Fruit fly (Drosophila melanogaster) whole organism, embryonic: ENCODE measurements around the gene CG13893.

Source experiments
- CG10431 ChIP-seq: fragments of 200-800 bp; sonication (Bioruptor generic); optimal IDR thresholded peaks from 3 replicates; lab custom pipeline; 2018; ENCODE audit warnings: missing biosample characterization, mild to moderate bottlenecking, missing genetic modification characterization
- CG11398 ChIP-seq: fragments of 200-800 bp; sonication (Bioruptor generic); optimal IDR thresholded peaks from 2 replicates; lab custom pipeline; 2016; ENCODE audit warnings: missing biosample characterization, missing genetic modification characterization
- CG12071 ChIP-seq: fragments of 200-800 bp; sonication (Bioruptor generic); optimal IDR thresholded peaks from 3 replicates; lab custom pipeline; 2018; ENCODE audit warnings: missing biosample characterization, mild to moderate bottlenecking, missing genetic modification characterization
- CG12769 ChIP-seq: fragments of 200-800 bp; sonication (Bioruptor generic); optimal IDR thresholded peaks from 2 replicates; lab custom pipeline; 2019; ENCODE audit warnings: missing biosample characterization, mild to moderate bottlenecking, missing genetic modification characterization, moderate library complexity
- CG14710 ChIP-seq: fragments of 200-800 bp; sonication (Bioruptor generic); optimal IDR thresholded peaks from 3 replicates; lab custom pipeline; 2019; ENCODE audit warnings: missing biosample characterization, mild to moderate bottlenecking, missing genetic modification characterization, moderate library complexity
- CG1792 ChIP-seq: fragments of 200-800 bp; sonication (Bioruptor generic); optimal IDR thresholded peaks from 2 replicates; lab custom pipeline; 2016; ENCODE audit warnings: missing biosample characterization, missing genetic modification characterization
- CG2116 ChIP-seq: fragments of 200-800 bp; sonication (Bioruptor generic); optimal IDR thresholded peaks from 3 replicates; lab custom pipeline; 2018; ENCODE audit warnings: missing biosample characterization, mild to moderate bottlenecking, missing genetic modification characterization
- CG32532 ChIP-seq: fragments of 200-800 bp; sonication (Bioruptor generic); IDR thresholded peaks from 2 replicates; pipeline ENCODE4 v1.3.6; 2022; ENCODE audit warnings: missing biosample characterization, missing genetic modification characterization
- CG4707 ChIP-seq: fragments of 200-800 bp; sonication (Bioruptor generic); optimal IDR thresholded peaks from 2 replicates; lab custom pipeline; 2018; ENCODE audit warnings: missing biosample characterization, mild to moderate bottlenecking, missing genetic modification characterization, moderate library complexity
- CG6791 ChIP-seq: fragments of 200-800 bp; sonication (Bioruptor generic); IDR thresholded peaks from 3 replicates; pipeline ENCODE4 v1.3.6; 2022; ENCODE audit warnings: missing biosample characterization, missing genetic modification characterization; ENCODE audit not compliant: partially characterized antibody
- CG6854 ChIP-seq: fragments of 200-800 bp; sonication (Bioruptor generic); optimal IDR thresholded peaks from 3 replicates; lab custom pipeline; 2017; ENCODE audit warnings: missing biosample characterization, mild to moderate bottlenecking, missing genetic modification characterization
- CG8089 ChIP-seq: fragments of 200-800 bp; sonication (Bioruptor generic); optimal IDR thresholded peaks from 3 replicates; lab custom pipeline; 2016; ENCODE audit warnings: missing biosample characterization, missing genetic modification characterization
- CG9817 ChIP-seq: fragments of 200-800 bp; sonication (Bioruptor generic); optimal IDR thresholded peaks from 2 replicates; lab custom pipeline; 2018; ENCODE audit warnings: missing biosample characterization, mild to moderate bottlenecking, missing genetic modification characterization, moderate library complexity
- CG9876 ChIP-seq: fragments of 200-800 bp; sonication (Bioruptor generic); optimal IDR thresholded peaks from 2 replicates; lab custom pipeline; 2016; ENCODE audit warnings: missing biosample characterization, missing genetic modification characterization
- Chrac-16 ChIP-seq: fragments of 200-800 bp; sonication (Bioruptor generic); optimal IDR thresholded peaks from 3 replicates; lab custom pipeline; 2016; ENCODE audit warnings: missing biosample characterization, missing genetic modification characterization
- CoRest ChIP-seq: fragments of 200-800 bp; sonication (Bioruptor generic); optimal IDR thresholded peaks from 3 replicates; lab custom pipeline; 2018; ENCODE audit warnings: missing biosample characterization, mild to moderate bottlenecking, missing genetic modification characterization, moderate library complexity
- D19A ChIP-seq: fragments of 200-800 bp; optimal IDR thresholded peaks from 3 replicates; lab custom pipeline; 2019; ENCODE audit warnings: missing biosample characterization, mild to moderate bottlenecking, missing genetic modification characterization, moderate library complexity
- Dfd ChIP-seq, 2 experiments: fragments of >200 bp; optimal IDR thresholded peaks; 2 replicates each; lab custom pipeline; 2017; ENCODE audit warnings: missing biosample characterization in 2 of 2, missing genetic modification characterization in 2 of 2
- Doc3 ChIP-seq: fragments of 200-800 bp; sonication (Bioruptor generic); IDR thresholded peaks from 3 replicates; pipeline ENCODE4 v1.3.6; 2022; ENCODE audit warnings: missing biosample characterization, missing genetic modification characterization; ENCODE audit not compliant: partially characterized antibody
- Ets97D ChIP-seq: fragments of 200-800 bp; sonication (Bioruptor generic); optimal IDR thresholded peaks from 3 replicates; lab custom pipeline; 2016; ENCODE audit warnings: missing biosample characterization, missing genetic modification characterization
- HmgD ChIP-seq: fragments of 200-800 bp; sonication (Bioruptor generic); optimal IDR thresholded peaks from 3 replicates; lab custom pipeline; 2016; ENCODE audit warnings: missing biosample characterization, missing genetic modification characterization
- Hr39 ChIP-seq: fragments of >200 bp; optimal IDR thresholded peaks from 2 replicates; lab custom pipeline; 2017
- Lpt ChIP-seq: fragments of >200 bp; optimal IDR thresholded peaks from 2 replicates; lab custom pipeline; 2018; ENCODE audit warnings: missing biosample characterization, missing genetic modification characterization
- Med ChIP-seq: fragments of 200-800 bp; sonication (Bioruptor generic); peaks from one replicate; lab custom pipeline; 2016; ENCODE audit warnings: missing biosample characterization, missing genetic modification characterization, mild to moderate bottlenecking, inconsistent platforms, moderate library complexity
- Mrtf ChIP-seq: fragments of 200-800 bp; sonication (Bioruptor generic); IDR thresholded peaks from 3 replicates; pipeline ENCODE4 v1.3.6; 2022; ENCODE audit warnings: missing biosample characterization, missing genetic modification characterization
- Rx ChIP-seq: fragments of 200-800 bp; sonication (Bioruptor generic); IDR thresholded peaks from 2 replicates; pipeline ENCODE4 v1.3.6; 2022; ENCODE audit warnings: missing biosample characterization, missing genetic modification characterization
- Vsx1 ChIP-seq: fragments of 200-800 bp; sonication (Bioruptor generic); optimal IDR thresholded peaks from 2 replicates; lab custom pipeline; 2017; ENCODE audit warnings: missing biosample characterization, mild to moderate bottlenecking, missing genetic modification characterization, missing genetic modification reagents
- al ChIP-seq: fragments of 200-800 bp; sonication (Bioruptor generic); IDR thresholded peaks from 2 replicates; pipeline ENCODE4 v1.3.6; 2022; ENCODE audit warnings: missing biosample characterization, missing genetic modification characterization
- ap ChIP-seq: fragments of 200-800 bp; sonication (Bioruptor generic); IDR thresholded peaks from 2 replicates; pipeline ENCODE4 v1.3.6; 2022; ENCODE audit warnings: missing biosample characterization, missing genetic modification characterization
- az2 ChIP-seq: fragments of 200-800 bp; sonication (Bioruptor generic); optimal IDR thresholded peaks from 3 replicates; lab custom pipeline; 2016; ENCODE audit warnings: missing biosample characterization, missing genetic modification characterization
- btn ChIP-seq: fragments of 200-800 bp; sonication (Bioruptor generic); optimal IDR thresholded peaks from 2 replicates; lab custom pipeline; 2016; ENCODE audit warnings: missing biosample characterization, missing genetic modification characterization
- cad ChIP-seq: fragments of >200 bp; optimal IDR thresholded peaks from 2 replicates; lab custom pipeline; 2017; ENCODE audit warnings: missing biosample characterization, missing genetic modification characterization
- corto ChIP-seq: fragments of 200-800 bp; sonication (Bioruptor generic); optimal IDR thresholded peaks from 2 replicates; lab custom pipeline; 2016; ENCODE audit warnings: missing biosample characterization, mild to moderate bottlenecking, missing genetic modification characterization, moderate library complexity
- dati ChIP-seq: fragments of 200-800 bp; sonication (Bioruptor generic); IDR thresholded peaks from 2 replicates; pipeline ENCODE4 v1.3.6; 2022; ENCODE audit warnings: missing biosample characterization, missing genetic modification characterization
- disco-r ChIP-seq: fragments of 200-800 bp; sonication (Bioruptor generic); optimal IDR thresholded peaks from 2 replicates; lab custom pipeline; 2016; ENCODE audit warnings: missing biosample characterization, missing genetic modification characterization
- dmrt11E ChIP-seq: fragments of 200-800 bp; sonication (Bioruptor generic); optimal IDR thresholded peaks from 3 replicates; lab custom pipeline; 2018; ENCODE audit warnings: missing biosample characterization, mild to moderate bottlenecking, missing genetic modification characterization, moderate library complexity
- hkb ChIP-seq, 2 experiments: fragments of 200-800 bp in 1 of 2; fragments of >200 bp in 1 of 2; sonication (Bioruptor generic) in 1 of 2; IDR thresholded peaks in 1 of 2; optimal IDR thresholded peaks in 1 of 2; 2 replicates each; pipeline versions ENCODE4 v1.3.6 to Lab custom; 2017 to 2022; ENCODE audit warnings: missing biosample characterization in 1 of 2, missing genetic modification characterization in 1 of 2
- jing ChIP-seq: fragments of 200-800 bp; sonication (Bioruptor generic); optimal IDR thresholded peaks from 2 replicates; lab custom pipeline; 2018; ENCODE audit warnings: missing biosample characterization, mild to moderate bottlenecking, missing genetic modification characterization
- kni ChIP-seq: fragments of 200-800 bp; sonication (Bioruptor generic); optimal IDR thresholded peaks from 3 replicates; lab custom pipeline; 2017; ENCODE audit warnings: mild to moderate bottlenecking, missing biosample characterization, missing genetic modification reagents, missing genetic modification characterization
- knrl ChIP-seq: fragments of 200-800 bp; sonication (Bioruptor generic); IDR thresholded peaks from 3 replicates; pipeline ENCODE4 v1.3.6; 2022; ENCODE audit warnings: missing biosample characterization, missing genetic modification characterization; ENCODE audit not compliant: partially characterized antibody
- nerfin-2 ChIP-seq: fragments of 200-800 bp; sonication (Bioruptor generic); IDR thresholded peaks from 2 replicates; pipeline ENCODE4 v1.3.6; 2022; ENCODE audit warnings: missing biosample characterization, missing genetic modification characterization; ENCODE audit not compliant: partially characterized antibody
- psq ChIP-seq: fragments of 200-800 bp; sonication (Bioruptor generic); optimal IDR thresholded peaks from 2 replicates; lab custom pipeline; 2017; ENCODE audit warnings: missing biosample characterization, missing genetic modification characterization
- repo ChIP-seq: fragments of 200-800 bp; sonication (Bioruptor generic); optimal IDR thresholded peaks from 2 replicates; lab custom pipeline; 2016; ENCODE audit warnings: missing biosample characterization, missing genetic modification characterization
- scrt ChIP-seq: fragments of 200-800 bp; sonication (Bioruptor generic); optimal IDR thresholded peaks from 2 replicates; lab custom pipeline; 2018; ENCODE audit warnings: missing biosample characterization, mild to moderate bottlenecking, missing genetic modification characterization, moderate library complexity
- sens ChIP-seq: fragments of 200-800 bp; sonication (Bioruptor generic); peaks from one replicate; lab custom pipeline; 2016; ENCODE audit warnings: missing biosample characterization, missing genetic modification characterization
- sisA ChIP-seq: fragments of 200-800 bp; sonication (Bioruptor generic); IDR thresholded peaks from 2 replicates; pipeline ENCODE4 v1.3.6; 2022; ENCODE audit warnings: missing biosample characterization, missing genetic modification characterization
- sr ChIP-seq: fragments of 200-800 bp; sonication (Bioruptor generic); IDR thresholded peaks from 3 replicates; pipeline ENCODE4 v1.3.6; 2022; ENCODE audit warnings: missing biosample characterization, missing genetic modification characterization
- vnd ChIP-seq: fragments of 200-800 bp; sonication (Bioruptor generic); IDR thresholded peaks from 3 replicates; pipeline ENCODE4 v1.3.6; 2022; ENCODE audit warnings: missing biosample characterization, missing genetic modification characterization; ENCODE audit not compliant: partially characterized antibody

CG13893 gene

dm6 chr3L:613578-614300, 9.9 kb upstream of the CG13893 start (continued):
- TF ChIP-seq corto (GFP tag; lab: Kevin White, UChicago): no peak
- no peak for TF ChIP-seq dati (GFP tag; lab: Robert Waterston, UW)
- no peak for TF ChIP-seq knrl (GFP tag; lab: Robert Waterston, UW)
- TF ChIP-seq vnd (GFP tag; lab: Robert Waterston, UW): no peak
- peak; percentile 61 for TF ChIP-seq D19A
- no peak for TF ChIP-seq al (GFP tag; lab: Robert Waterston, UW)
- no peak for TF ChIP-seq CG4707 (GFP tag; lab: Kevin White, UChicago)
- peak; percentile 39; the same call in 1 of the 2 replicates for TF ChIP-seq sisA
- no peak for TF ChIP-seq CG1792
- no peak for TF ChIP-seq Lpt (GFP tag; lab: Kevin White, UChicago)
- peak; percentile 32 for TF ChIP-seq CG11398
- 0 out of 2 replicates have a peak, but pooled peaks have one; percentile 15 for TF ChIP-seq Rx (GFP tag; lab: Robert Waterston, UW)
- no peak for TF ChIP-seq hkb (optimal IDR thresholded peaks at IDR 0.05; lab: Kevin White, UChicago)
- peak; percentile 54 for TF ChIP-seq hkb (GFP tag; IDR thresholded peaks at IDR 0.05; lab: Robert Waterston, UW)
- TF ChIP-seq CoRest (tag; lab: Kevin White, UChicago): peak; percentile 49
- peak; percentile 5 for TF ChIP-seq jing
- TF ChIP-seq sens (GFP tag; lab: Kevin White, UChicago): peak; percentile 95
- TF ChIP-seq CG14710 (tag; lab: Kevin White, UChicago): peak; percentile 77
- TF ChIP-seq Chrac-16 (GFP tag; lab: Kevin White, UChicago): peak; percentile 76
- no peak for TF ChIP-seq HmgD (GFP tag; lab: Kevin White, UChicago)
- no peak for TF ChIP-seq CG9876
- peak; percentile 56 for TF ChIP-seq az2 (GFP tag; lab: Kevin White, UChicago)
- no peak for TF ChIP-seq ap (GFP tag; lab: Robert Waterston, UW)
- peak; percentile 44 for TF ChIP-seq CG2116
- no peak for TF ChIP-seq psq (GFP tag; lab: Kevin White, UChicago)
- peak; percentile 19 for TF ChIP-seq CG8089 (GFP tag; lab: Kevin White, UChicago)
- no peak for TF ChIP-seq disco-r (GFP tag; lab: Kevin White, UChicago)
- no peak for TF ChIP-seq scrt (GFP tag; lab: Kevin White, UChicago)
- TF ChIP-seq Dfd (GFP tag; optimal IDR thresholded peaks at IDR 0.05; lab: Kevin White, UChicago): no peak
- TF ChIP-seq cad: no peak
- no peak for TF ChIP-seq Mrtf
- peak; percentile 15 for TF ChIP-seq Vsx1 (GFP tag; lab: Kevin White, UChicago)
- TF ChIP-seq btn (GFP tag; lab: Kevin White, UChicago): peak; percentile 36
- no peak for TF ChIP-seq CG12769 (tag; lab: Kevin White, UChicago)
- no peak for TF ChIP-seq CG10431 (GFP tag; lab: Kevin White, UChicago)
- no peak for TF ChIP-seq CG12071 (GFP tag; lab: Kevin White, UChicago)
- no peak for TF ChIP-seq Doc3 (GFP tag; lab: Robert Waterston, UW)

DNA sequence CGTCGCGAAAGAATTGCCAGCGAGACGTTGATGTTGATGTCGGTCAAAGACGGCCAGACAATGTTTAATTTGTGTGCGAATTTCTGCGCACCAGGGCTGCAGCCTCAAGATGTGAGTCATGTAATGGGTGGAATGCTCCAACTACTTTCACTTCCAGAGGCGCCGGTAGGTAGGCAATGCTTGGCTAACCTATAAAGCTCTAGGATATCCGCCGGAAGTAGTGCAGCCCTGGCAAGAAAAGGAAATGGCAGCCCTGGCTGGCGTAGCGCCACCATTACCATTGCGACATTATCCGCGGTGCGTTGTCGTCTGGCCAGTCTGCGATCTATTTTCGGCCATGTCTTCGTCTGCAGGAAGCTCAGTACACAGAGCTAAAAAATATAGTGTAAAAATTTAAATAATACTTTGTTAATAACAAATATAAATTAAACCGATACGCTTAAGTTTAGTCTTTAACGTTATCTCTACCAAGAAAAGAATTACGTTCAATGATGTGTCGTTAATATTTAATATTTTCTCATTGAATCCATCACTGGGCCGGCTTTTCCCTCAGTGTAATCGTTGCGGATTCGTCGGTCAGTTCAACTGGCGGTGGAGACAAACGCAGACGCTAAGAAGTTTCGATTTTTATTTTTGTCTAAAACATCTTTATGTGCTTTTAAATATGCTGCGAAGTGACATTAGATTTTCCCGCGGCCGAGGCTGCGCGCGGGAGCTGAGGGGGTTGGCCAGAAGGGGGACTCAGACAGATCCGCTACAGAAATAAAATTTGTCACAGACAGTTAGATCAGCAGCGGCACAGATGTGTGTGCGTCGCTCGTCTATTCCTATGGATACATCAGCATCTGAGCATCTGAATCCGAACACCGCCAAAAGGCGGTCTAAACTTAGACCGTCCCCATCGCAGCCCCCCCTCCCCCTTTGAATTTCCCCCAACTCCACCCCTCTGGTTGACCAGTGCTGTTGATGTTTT, 8.1 kb upstream of the CG13893 start:
- TF ChIP-seq Med (GFP tag; lab: Kevin White, UChicago) (peak; percentile 97), nerfin-2 (GFP tag; lab: Robert Waterston, UW) (no peak), CG6854 (peak; percentile 62), sr (GFP tag; lab: Robert Waterston, UW) (peak; percentile 47; the same call in 1 of the 3 replicates), CG32532 (peak; percentile 82), Hr39 (lab: Kevin White, UChicago) (no peak), Ets97D (GFP tag; lab: Kevin White, UChicago) (peak; percentile 91), CG9817 (tag; lab: Kevin White, UChicago) (peak; percentile 75), repo (GFP tag; lab: Kevin White, UChicago) (peak; percentile 8), dmrt11E (peak; percentile 19), CG6791 (GFP tag; lab: Robert Waterston, UW) (no peak), kni (GFP tag; lab: Kevin White, UChicago) (peak; percentile 40)
